Fruit fly (Drosophila melanogaster) whole organism, prepupa: ENCODE measurements around the gene RpL13A.

Experiments
- Blimp-1 ChIP-seq: fragments of 200-800 bp; sonication (Bioruptor generic); optimal IDR thresholded peaks from 3 replicates; lab custom pipeline; 2017; ENCODE audit warnings: missing biosample characterization, missing genetic modification characterization, mild to moderate bottlenecking, moderate library complexity, missing genetic modification reagents
- CG10669 ChIP-seq: fragments of 200-800 bp; sonication (Bioruptor generic); optimal IDR thresholded peaks from 3 replicates; lab custom pipeline; 2018; ENCODE audit warnings: missing biosample characterization, mild to moderate bottlenecking, missing genetic modification characterization, moderate library complexity
- CG11762 ChIP-seq: fragments of 200-800 bp; sonication (Bioruptor generic); optimal IDR thresholded peaks from 3 replicates; lab custom pipeline; 2016; ENCODE audit warnings: missing biosample characterization, missing genetic modification characterization; ENCODE audit not compliant: insufficient read depth
- CG15336 ChIP-seq: fragments of 200-800 bp; sonication (Bioruptor generic); IDR thresholded peaks from 2 replicates; pipeline ENCODE4 v1.3.6; 2022; ENCODE audit warnings: missing biosample characterization, missing genetic modification characterization
- CG1621 ChIP-seq: fragments of 200-800 bp; sonication (Bioruptor generic); optimal IDR thresholded peaks from 3 replicates; lab custom pipeline; 2018; ENCODE audit warnings: missing biosample characterization, mild to moderate bottlenecking, missing genetic modification characterization
- CG16779 ChIP-seq: fragments of 200-800 bp; sonication (Bioruptor generic); optimal IDR thresholded peaks from 3 replicates; lab custom pipeline; 2017; ENCODE audit warnings: missing biosample characterization, mild to moderate bottlenecking, missing genetic modification characterization
- CG3032 ChIP-seq: fragments of 200-800 bp; optimal IDR thresholded peaks from 2 replicates; lab custom pipeline; 2019; ENCODE audit warnings: missing biosample characterization, mild to moderate bottlenecking, missing genetic modification characterization, moderate library complexity
- CG31627 ChIP-seq: fragments of 200-800 bp; sonication (Bioruptor generic); optimal IDR thresholded peaks from 3 replicates; lab custom pipeline; 2016; ENCODE audit warnings: missing biosample characterization, missing genetic modification characterization
- CG34406 ChIP-seq: fragments of 200-800 bp; sonication (Bioruptor generic); optimal IDR thresholded peaks from 3 replicates; lab custom pipeline; 2016; ENCODE audit warnings: missing biosample characterization, missing genetic modification characterization
- CG3919 ChIP-seq: fragments of 200-800 bp; sonication (Bioruptor generic); optimal IDR thresholded peaks from 3 replicates; lab custom pipeline; 2016; ENCODE audit warnings: missing biosample characterization, missing genetic modification characterization
- CG6276 ChIP-seq: fragments of 200-800 bp; sonication (Bioruptor generic); optimal IDR thresholded peaks from 2 replicates; lab custom pipeline; 2017; ENCODE audit warnings: missing biosample characterization, mild to moderate bottlenecking, missing genetic modification characterization
- CG7368 ChIP-seq: fragments of 200-800 bp; sonication (Bioruptor generic); optimal IDR thresholded peaks from 3 replicates; lab custom pipeline; 2016; ENCODE audit warnings: missing biosample characterization, missing genetic modification characterization
- CG8632 ChIP-seq: fragments of 200-800 bp; sonication (Bioruptor generic); optimal IDR thresholded peaks from 3 replicates; lab custom pipeline; 2016; ENCODE audit warnings: missing biosample characterization, missing genetic modification characterization
- CG9139 ChIP-seq: fragments of 200-800 bp; sonication (Bioruptor generic); optimal IDR thresholded peaks from 3 replicates; lab custom pipeline; 2017; ENCODE audit warnings: missing biosample characterization, mild to moderate bottlenecking, missing genetic modification characterization
- Eip75B ChIP-seq: fragments of 200-800 bp; sonication (Bioruptor generic); optimal IDR thresholded peaks from 3 replicates; lab custom pipeline; 2016; ENCODE audit warnings: missing biosample characterization, missing genetic modification characterization
- Eip78C ChIP-seq: fragments of 200-800 bp; sonication (Bioruptor generic); peaks from one replicate; lab custom pipeline; 2016; ENCODE audit warnings: missing biosample characterization, missing genetic modification characterization
- Hr38 ChIP-seq: sonication (Bioruptor generic); optimal IDR thresholded peaks from 2 replicates; lab custom pipeline; 2016; ENCODE audit warnings: missing biosample characterization, missing genetic modification characterization
- Hr4 ChIP-seq: fragments of 200-800 bp; sonication (Bioruptor generic); optimal IDR thresholded peaks from 3 replicates; lab custom pipeline; 2016; ENCODE audit warnings: missing biosample characterization, missing genetic modification characterization
- Lpt ChIP-seq: fragments of 200-800 bp; sonication (Bioruptor generic); optimal IDR thresholded peaks from 3 replicates; lab custom pipeline; 2016; ENCODE audit warnings: missing biosample characterization, missing genetic modification characterization
- Met ChIP-seq: fragments of 200-800 bp; sonication (Bioruptor generic); optimal IDR thresholded peaks from 3 replicates; lab custom pipeline; 2016; ENCODE audit warnings: missing biosample characterization, missing genetic modification characterization
- OdsH ChIP-seq: fragments of 200-800 bp; sonication (Bioruptor generic); optimal IDR thresholded peaks from 3 replicates; lab custom pipeline; 2016; ENCODE audit warnings: missing biosample characterization, missing genetic modification characterization
- Smox ChIP-seq: fragments of 200-800 bp; sonication (Bioruptor generic); optimal IDR thresholded peaks from 3 replicates; lab custom pipeline; 2016; ENCODE audit warnings: missing biosample characterization, missing genetic modification characterization
- Sox102F ChIP-seq: fragments of 200-800 bp; sonication (Bioruptor generic); optimal IDR thresholded peaks from 2 replicates; lab custom pipeline; 2016; ENCODE audit warnings: missing biosample characterization, mild to moderate bottlenecking, missing genetic modification characterization
- Sox14 ChIP-seq: fragments of 200-800 bp; sonication (Bioruptor generic); optimal IDR thresholded peaks from 3 replicates; lab custom pipeline; 2016; ENCODE audit warnings: missing biosample characterization, missing genetic modification characterization
- achi ChIP-seq: fragments of 200-800 bp; sonication (Bioruptor generic); optimal IDR thresholded peaks from 3 replicates; lab custom pipeline; 2016; ENCODE audit warnings: missing biosample characterization, missing genetic modification characterization
- acj6 ChIP-seq: fragments of 200-800 bp; sonication (Bioruptor generic); optimal IDR thresholded peaks from 3 replicates; lab custom pipeline; 2016; ENCODE audit warnings: missing biosample characterization, missing genetic modification characterization
- dac ChIP-seq: fragments of 200-800 bp; sonication (Bioruptor generic); optimal IDR thresholded peaks from 2 replicates; lab custom pipeline; 2017; ENCODE audit warnings: missing biosample characterization, mild to moderate bottlenecking, missing genetic modification characterization
- eg ChIP-seq: fragments of 200-800 bp; sonication (Bioruptor generic); IDR thresholded peaks from 3 replicates; pipeline ENCODE4 v1.3.6; 2022; ENCODE audit warnings: missing biosample characterization, missing genetic modification characterization
- fd59A ChIP-seq: fragments of 200-800 bp; sonication (Bioruptor generic); optimal IDR thresholded peaks from 2 replicates; lab custom pipeline; 2017; ENCODE audit warnings: missing biosample characterization, mild to moderate bottlenecking, missing genetic modification characterization, missing genetic modification reagents
- fd85E ChIP-seq: fragments of 200-800 bp; sonication (Bioruptor generic); optimal IDR thresholded peaks from 3 replicates; lab custom pipeline; 2016; ENCODE audit warnings: missing biosample characterization, missing genetic modification characterization
- fkh ChIP-seq: fragments of 200-800 bp; sonication (Bioruptor generic); optimal IDR thresholded peaks from 3 replicates; lab custom pipeline; 2017; ENCODE audit warnings: missing biosample characterization, mild to moderate bottlenecking, missing genetic modification characterization, moderate library complexity
- lz ChIP-seq: fragments of 200-800 bp; sonication (Bioruptor generic); optimal IDR thresholded peaks from 3 replicates; lab custom pipeline; 2016; ENCODE audit warnings: missing biosample characterization, missing genetic modification characterization
- net ChIP-seq: fragments of 200-800 bp; sonication (Bioruptor generic); optimal IDR thresholded peaks from 3 replicates; lab custom pipeline; 2016; ENCODE audit warnings: missing biosample characterization, missing genetic modification characterization
- salr ChIP-seq, 2 experiments: fragments of 200-800 bp; sonication (Bioruptor generic); optimal IDR thresholded peaks; 3 replicates each; lab custom pipeline; 2016 to 2018; ENCODE audit warnings: missing biosample characterization in 2 of 2, missing genetic modification characterization in 2 of 2, mild to moderate bottlenecking in 1 of 2
- spab ChIP-seq: fragments of 200-800 bp; sonication (Bioruptor generic); optimal IDR thresholded peaks from 2 replicates; lab custom pipeline; 2017; ENCODE audit warnings: missing biosample characterization, mild to moderate bottlenecking, missing genetic modification characterization, missing genetic modification reagents
- ss ChIP-seq, 2 experiments: fragments of 200-800 bp; sonication (Bioruptor generic); optimal IDR thresholded peaks; 2 replicates in 1 of 2; 3 replicates in 1 of 2; lab custom pipeline; 2017 to 2018; ENCODE audit warnings: mild to moderate bottlenecking in 2 of 2, missing biosample characterization in 2 of 2, missing genetic modification characterization in 2 of 2, moderate library complexity in 1 of 2
- svp ChIP-seq: fragments of 200-800 bp; sonication (Bioruptor generic); peaks from one replicate; lab custom pipeline; 2016; ENCODE audit warnings: missing biosample characterization, missing genetic modification characterization
- topi ChIP-seq: fragments of 200-800 bp; sonication (Bioruptor generic); optimal IDR thresholded peaks from 3 replicates; lab custom pipeline; 2016; ENCODE audit warnings: missing biosample characterization, missing genetic modification characterization
- vri ChIP-seq: fragments of 200-800 bp; sonication (Bioruptor generic); optimal IDR thresholded peaks from 3 replicates; lab custom pipeline; 2016; ENCODE audit warnings: missing biosample characterization, mild to moderate bottlenecking, missing genetic modification characterization

The RpL13A gene

DNA sequence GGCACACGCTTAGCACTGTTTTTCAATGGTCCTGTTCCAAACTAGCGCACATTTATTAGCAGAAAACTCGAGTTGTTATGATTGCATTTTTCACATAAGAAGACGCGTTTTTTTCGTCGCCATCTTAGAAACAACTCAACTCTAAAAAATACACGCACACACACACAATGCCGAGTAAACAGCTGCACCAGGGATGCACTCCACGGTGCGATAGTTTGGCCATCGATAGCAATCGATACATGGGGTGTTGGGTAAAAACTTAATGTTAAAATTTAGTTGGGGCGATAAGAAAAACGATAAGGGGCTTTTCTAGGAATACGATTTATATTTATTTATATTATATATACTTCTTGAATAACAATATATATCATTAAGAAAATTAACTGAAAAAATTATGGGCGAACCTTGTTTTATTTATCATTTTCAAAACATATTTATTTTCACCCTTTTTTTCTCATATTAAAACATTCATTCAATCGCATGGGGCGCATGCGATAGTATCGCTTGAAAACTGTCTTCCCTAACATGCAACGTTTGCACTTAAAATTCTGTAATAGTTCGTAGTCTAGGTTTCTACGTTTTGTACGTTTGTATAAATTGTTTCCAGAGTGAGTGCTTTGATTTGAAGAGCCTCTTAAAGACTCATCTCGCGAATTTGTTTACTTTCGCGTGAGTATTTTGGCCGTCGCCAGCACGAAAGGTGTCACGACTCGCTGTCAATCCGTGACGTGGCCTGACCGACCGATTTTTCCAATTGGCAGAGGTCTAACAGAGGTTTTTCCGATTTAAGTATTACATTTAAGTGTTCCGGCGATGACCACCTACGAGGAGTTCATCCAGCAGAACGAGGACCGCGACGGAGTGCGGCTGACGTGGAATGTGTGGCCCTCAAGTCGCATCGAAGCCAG lies 24.5 kb downstream of the RpL13A start, which contains the start of the genes MTA1-like and Sec23 (continued):
- peak; percentile 61 for TF ChIP-seq CG8632 (GFP tag; lab: Kevin White, UChicago)
- TF ChIP-seq Hr38 (GFP tag; lab: Kevin White, UChicago): no peak
- peak; percentile 34 for TF ChIP-seq net (GFP tag; lab: Kevin White, UChicago)
- peak; percentile 49 for TF ChIP-seq CG3919 (GFP tag; lab: Kevin White, UChicago)
- no peak for TF ChIP-seq CG16779 (tag; lab: Kevin White, UChicago)
- TF ChIP-seq salr (GFP tag; optimal IDR thresholded peaks at IDR 0.05; lab: Kevin White, UChicago): peak; percentile 35 to 59
- no peak for TF ChIP-seq CG7368 (GFP tag; lab: Kevin White, UChicago)
- TF ChIP-seq spab (GFP tag; lab: Kevin White, UChicago): no peak
- TF ChIP-seq acj6 (GFP tag; lab: Kevin White, UChicago): peak; percentile 80
- TF ChIP-seq Eip78C (GFP tag; lab: Kevin White, UChicago): peak; percentile 57
- 0 out of 3 replicates have a peak, but pooled peaks have one; percentile 38 for TF ChIP-seq eg (GFP tag; lab: Robert Waterston, UW)
- TF ChIP-seq dac (GFP tag; lab: Kevin White, UChicago): no peak
- no peak for TF ChIP-seq fd85E (GFP tag; lab: Kevin White, UChicago)
- TF ChIP-seq CG11762 (GFP tag; lab: Kevin White, UChicago): peak; percentile 29
- peak; percentile 65 for TF ChIP-seq CG31627 (GFP tag; lab: Kevin White, UChicago)
- TF ChIP-seq CG34406 (GFP tag; lab: Kevin White, UChicago): peak; percentile 50
- peak; percentile 58 for TF ChIP-seq Sox102F
- TF ChIP-seq Sox14 (GFP tag; lab: Kevin White, UChicago): no peak
- peak; percentile 40 for TF ChIP-seq topi (GFP tag; lab: Kevin White, UChicago)
- TF ChIP-seq Eip75B: no peak
- peak; percentile 18 for TF ChIP-seq fd59A (GFP tag; lab: Kevin White, UChicago)
- peak; percentile 58 for TF ChIP-seq lz
- TF ChIP-seq CG1621 (tag; lab: Kevin White, UChicago): no peak
- no peak for TF ChIP-seq CG15336 (GFP tag; lab: Robert Waterston, UW)
- peak; percentile 76 for TF ChIP-seq OdsH (GFP tag; lab: Kevin White, UChicago)

DNA sequence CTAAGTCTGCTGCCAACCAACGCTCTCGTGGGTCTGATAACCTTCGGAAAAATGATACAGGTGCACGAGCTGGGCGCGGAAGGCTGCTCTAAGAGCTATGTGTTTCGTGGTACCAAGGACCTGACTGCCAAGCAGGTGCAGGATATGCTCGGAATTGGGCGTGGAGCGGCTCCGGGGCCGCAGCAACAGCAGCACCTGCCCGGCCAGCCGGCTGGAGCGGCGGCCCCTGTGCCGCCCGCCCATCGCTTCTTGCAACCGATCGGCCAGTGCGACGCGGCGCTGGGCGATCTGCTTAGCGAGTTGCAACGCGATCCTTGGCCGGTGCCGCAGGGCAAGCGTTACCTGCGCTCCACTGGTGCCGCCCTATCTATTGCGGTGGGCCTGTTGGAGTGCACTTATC lies 25.6 kb downstream of the RpL13A start:
- no peak for TF ChIP-seq Lpt (GFP tag; lab: Kevin White, UChicago)
- TF ChIP-seq Blimp-1 (GFP tag; lab: Kevin White, UChicago): no peak
- no peak for TF ChIP-seq CG8632 (GFP tag; lab: Kevin White, UChicago)
- TF ChIP-seq topi (GFP tag; lab: Kevin White, UChicago): no peak
- no peak for TF ChIP-seq achi (GFP tag; lab: Kevin White, UChicago)
- TF ChIP-seq Hr4 (GFP tag; lab: Kevin White, UChicago): no peak
- TF ChIP-seq Smox (GFP tag; lab: Kevin White, UChicago): no peak
- TF ChIP-seq CG6276: no peak
- no peak for TF ChIP-seq Met
- TF ChIP-seq spab (GFP tag; lab: Kevin White, UChicago): no peak
- no peak for TF ChIP-seq Sox102F
- TF ChIP-seq CG3032 (tag; lab: Kevin White, UChicago): no peak
- TF ChIP-seq net (GFP tag; lab: Kevin White, UChicago): no peak
- TF ChIP-seq ss (GFP tag; optimal IDR thresholded peaks at IDR 0.05; lab: Kevin White, UChicago): no peak
- TF ChIP-seq fkh (GFP tag; lab: Kevin White, UChicago): no peak
- no peak for TF ChIP-seq svp (GFP tag; lab: Kevin White, UChicago)
- no peak for TF ChIP-seq vri
- no peak for TF ChIP-seq CG10669 (GFP tag; lab: Kevin White, UChicago)
- TF ChIP-seq CG9139: no peak
- no peak for TF ChIP-seq CG31627 (GFP tag; lab: Kevin White, UChicago)
